Worm (Caenorhabditis elegans): Measurements from ENCODE around the gene F31F6.3.

ce11 chrX:14897192-14897591, 24.5 kb upstream of the F31F6.3 start:
- no peak for TF ChIP-seq tra-4 (tag; optimal IDR thresholded peaks at IDR 0.05)
- TF ChIP-seq ama-1 (optimal IDR thresholded peaks at IDR 0.05) = no peak
- no peak for TF ChIP-seq sea-1 (GFP tag; conservative IDR thresholded peaks at IDR 0.05)
- TF ChIP-seq tbx-37 (GFP tag; conservative IDR thresholded peaks at IDR 0.05) = no peak
- no peak for TF ChIP-seq B0310.2 (tag; optimal IDR thresholded peaks at IDR 0.05)
- no peak for TF ChIP-seq scrt-1 (GFP tag; IDR thresholded peaks at IDR 0.05)
- TF ChIP-seq pes-1 (GFP tag; IDR thresholded peaks at IDR 0.05) = no peak
- TF ChIP-seq flt-1 (GFP tag; IDR thresholded peaks at IDR 0.05) = no peak
- TF ChIP-seq tbx-11 (GFP tag; IDR thresholded peaks at IDR 0.05) = no peak
- no peak for TF ChIP-seq hmg-4 (GFP tag; optimal IDR thresholded peaks at IDR 0.05)
- no peak for TF ChIP-seq F13C5.2 (tag; optimal IDR thresholded peaks at IDR 0.05)
- TF ChIP-seq hnd-1 (tag; optimal IDR thresholded peaks at IDR 0.05) = no peak
- no peak for TF ChIP-seq ceh-36 (tag; optimal IDR thresholded peaks at IDR 0.05)
- no peak for TF ChIP-seq aly-1 (tag; optimal IDR thresholded peaks at IDR 0.05)

All from whole organism, early embryonic.